Worm (Caenorhabditis elegans): ENCODE data around the gene cec-4.
A peak's percentile ranks its signal among the peaks of the same experiment; 100 is the strongest.

Gene cec-4

ce11 chrIV:7559237-7559636 lies 16.3 kb upstream of the cec-4 start:
- no peak for TF ChIP-seq D2030.7 (GFP tag; IDR thresholded peaks at IDR 0.05)
- TF ChIP-seq somi-1 (GFP tag; optimal IDR thresholded peaks at IDR 0.05) = no peak
- TF ChIP-seq ztf-25 (GFP tag; IDR thresholded peaks at IDR 0.05) = no peak
- no peak for TF ChIP-seq fkh-3 (tag; optimal IDR thresholded peaks at IDR 0.05)
- TF ChIP-seq cebp-2 (GFP tag; IDR thresholded peaks at IDR 0.05) = 0 out of 2 replicates have a peak, but pooled peaks have one; percentile 6
- no peak for TF ChIP-seq dpff-1 (tag; optimal IDR thresholded peaks at IDR 0.05)
- TF ChIP-seq F39B2.1 (GFP tag; IDR thresholded peaks at IDR 0.05) = no peak
- TF ChIP-seq ceh-79 (tag; optimal IDR thresholded peaks at IDR 0.05) = no peak
- TF ChIP-seq F55B11.4 (tag; optimal IDR thresholded peaks at IDR 0.05; ENCODE audit: borderline replicate concordance, insufficient read depth) = no peak
- no peak for TF ChIP-seq akir-1 (GFP tag; optimal IDR thresholded peaks at IDR 0.05)
- TF ChIP-seq F10E7.11 (tag; optimal IDR thresholded peaks at IDR 0.05) = no peak
- TF ChIP-seq ccch-3 (GFP tag; optimal IDR thresholded peaks at IDR 0.05) = no peak
- TF ChIP-seq ztf-6 (GFP tag; IDR thresholded peaks at IDR 0.05) = no peak
- TF ChIP-seq sdz-38 (tag; optimal IDR thresholded peaks at IDR 0.05) = no peak
- no peak for TF ChIP-seq lin-54 (GFP tag; optimal IDR thresholded peaks at IDR 0.05)
- TF ChIP-seq nfya-2 (GFP tag; IDR thresholded peaks at IDR 0.05) = no peak
- TF ChIP-seq ceh-91 (GFP tag; IDR thresholded peaks at IDR 0.05) = no peak
- TF ChIP-seq ztf-18 (tag; optimal IDR thresholded peaks at IDR 0.05) = no peak
- TF ChIP-seq lin-40 (tag; optimal IDR thresholded peaks at IDR 0.05) = no peak
- no peak for TF ChIP-seq dpl-1 (GFP tag; optimal IDR thresholded peaks at IDR 0.05)
- TF ChIP-seq lin-26 (GFP tag; IDR thresholded peaks at IDR 0.05) = no peak
- no peak for TF ChIP-seq F33H1.4 (GFP tag; IDR thresholded peaks at IDR 0.05)
- TF ChIP-seq Y53G8AR.9 (GFP tag; conservative IDR thresholded peaks at IDR 0.05) = no peak
- no peak for TF ChIP-seq lsl-1 (GFP tag; optimal IDR thresholded peaks at IDR 0.05)
- no peak for TF ChIP-seq K12H6.12 (tag; optimal IDR thresholded peaks at IDR 0.05)
- TF ChIP-seq nhr-90 (tag; optimal IDR thresholded peaks at IDR 0.05) = no peak
- no peak for TF ChIP-seq rpc-1 (optimal IDR thresholded peaks at IDR 0.05)
- no peak for TF ChIP-seq rpc-1 (tag; optimal IDR thresholded peaks at IDR 0.05)
- no peak for TF ChIP-seq ztf-26 (tag; optimal IDR thresholded peaks at IDR 0.05)
- no peak for TF ChIP-seq ets-4 (GFP tag; optimal IDR thresholded peaks at IDR 0.05)
- TF ChIP-seq Y56A3A.18 (GFP tag; IDR thresholded peaks at IDR 0.05) = no peak
- no peak for TF ChIP-seq snpc-4 (GFP tag; optimal IDR thresholded peaks at IDR 0.05)
- TF ChIP-seq snpc-4 (tag; optimal IDR thresholded peaks at IDR 0.05) = peak in 1 of 4 experiments; percentile 0
- no peak for TF ChIP-seq F52B5.7 (tag; optimal IDR thresholded peaks at IDR 0.05)
- TF ChIP-seq nhr-80 (tag; optimal IDR thresholded peaks at IDR 0.05) = no peak
- TF ChIP-seq B0019.2 (GFP tag; conservative IDR thresholded peaks at IDR 0.05) = no peak
- TF ChIP-seq nfyb-1 (GFP tag; IDR thresholded peaks at IDR 0.05) = no peak
- no peak for TF ChIP-seq T07F8.4 (tag; optimal IDR thresholded peaks at IDR 0.05)
- TF ChIP-seq die-1 (tag; optimal IDR thresholded peaks at IDR 0.05) = peak; percentile 32
- TF ChIP-seq ztf-22 (GFP tag; optimal IDR thresholded peaks at IDR 0.05) = no peak
- peak; percentile 33 for TF ChIP-seq snpc-3.4 (tag; optimal IDR thresholded peaks at IDR 0.05)
- TF ChIP-seq ceh-40 (GFP tag; IDR thresholded peaks at IDR 0.05) = no peak
- no peak for TF ChIP-seq gei-17 (GFP tag; optimal IDR thresholded peaks at IDR 0.05)
- TF ChIP-seq attf-6 (GFP tag; IDR thresholded peaks at IDR 0.05) = 0 out of 2 replicates have a peak, but pooled peaks have one; percentile 11
- no peak for TF ChIP-seq nhr-120 (GFP tag; IDR thresholded peaks at IDR 0.05)
- TF ChIP-seq F57C9.4 (tag; optimal IDR thresholded peaks at IDR 0.05) = no peak
- no peak for TF ChIP-seq mxl-1 (tag; optimal IDR thresholded peaks at IDR 0.05)
- peak; percentile 7 for TF ChIP-seq tlf-1 (GFP tag; optimal IDR thresholded peaks at IDR 0.05)
- TF ChIP-seq B0261.1 (tag; optimal IDR thresholded peaks at IDR 0.05) = no peak
- no peak for TF ChIP-seq F23B12.7 (tag; optimal IDR thresholded peaks at IDR 0.05; ENCODE audit: insufficient read depth)
- no peak for TF ChIP-seq F57A8.1 (GFP tag; optimal IDR thresholded peaks at IDR 0.05)
